Worm (Caenorhabditis elegans) whole organism, L4 larva: ENCODE results near the gene F42A6.1.
"Not testable (repeated sequence)": the region's sequence is repeated elsewhere in the genome, so short reads cannot be mapped to it uniquely, and the experiment has no call there.

Experiments used
- F37D6.2 ChIP-seq: sonication (generic microtip); optimal IDR thresholded peaks from 2 replicates; lab custom pipeline; 2016; ENCODE audit warnings: mild to moderate bottlenecking, missing genetic modification characterization, missing compliant biosample characterization
- T26A8.4 ChIP-seq: fragments of 200-800 bp; sonication (Bioruptor generic); IDR thresholded peaks from 2 replicates; pipeline ENCODE4 v1.3.6; 2022; ENCODE audit warnings: missing genetic modification characterization, missing compliant biosample characterization
- Y48G9A.11 ChIP-seq: fragments of 200-800 bp; sonication (Bioruptor generic); IDR thresholded peaks from 2 replicates; pipeline ENCODE4 v1.3.6; 2022; ENCODE audit warnings: missing genetic modification reagents, missing genetic modification characterization, missing compliant biosample characterization
- arid-1 ChIP-seq: fragments of 200-800 bp; sonication (Bioruptor generic); conservative IDR thresholded peaks from 2 replicates; pipeline ENCODE4 v1.3.6; 2022; ENCODE audit warnings: missing genetic modification reagents, missing genetic modification characterization, missing compliant biosample characterization
- ceh-20 ChIP-seq: fragments of 200-800 bp; sonication (Bioruptor generic); IDR thresholded peaks from 2 replicates; pipeline ENCODE4 v1.3.6; 2022; ENCODE audit warnings: missing genetic modification reagents, missing genetic modification characterization, missing compliant biosample characterization
- ceh-44 ChIP-seq: fragments of 200-800 bp; sonication (Bioruptor generic); IDR thresholded peaks from 2 replicates; pipeline ENCODE4 v1.3.6; 2022; ENCODE audit warnings: missing genetic modification reagents, missing genetic modification characterization, missing compliant biosample characterization
- dmd-6 ChIP-seq: fragments of 200-800 bp; sonication (Bioruptor generic); IDR thresholded peaks from 2 replicates; pipeline ENCODE4 v1.3.6; 2022; ENCODE audit warnings: missing genetic modification reagents, missing genetic modification characterization, missing compliant biosample characterization
- dmd-9 ChIP-seq: fragments of 200-800 bp; sonication (Bioruptor generic); IDR thresholded peaks from 2 replicates; pipeline ENCODE4 v1.3.6; 2022; ENCODE audit warnings: missing genetic modification reagents, missing genetic modification characterization, missing compliant biosample characterization
- dpl-1 ChIP-seq: fragments of 150-350 bp; optimal IDR thresholded peaks from 2 replicates; lab custom pipeline; 2014; ENCODE audit warnings: missing biosample characterization, missing genetic modification reagents, missing genetic modification characterization
- egl-43 ChIP-seq: fragments of 200-800 bp; sonication (Bioruptor generic); IDR thresholded peaks from 2 replicates; pipeline ENCODE4 v1.3.6; 2022; ENCODE audit warnings: missing genetic modification reagents, missing genetic modification characterization, missing compliant biosample characterization
- hlh-11 ChIP-seq: fragments of 200-800 bp; sonication (Bioruptor generic); optimal IDR thresholded peaks from 2 replicates; lab custom pipeline; 2018; ENCODE audit warnings: mild to moderate bottlenecking, missing genetic modification characterization, missing compliant biosample characterization
- hmg-1.1 ChIP-seq: fragments of 200-800 bp; sonication (Bioruptor generic); IDR thresholded peaks from 2 replicates; pipeline ENCODE4 v1.3.6; 2022; ENCODE audit warnings: missing genetic modification reagents, missing genetic modification characterization, missing compliant biosample characterization
- lin-1 ChIP-seq: fragments of 200-800 bp; sonication (Bioruptor generic); IDR thresholded peaks from 2 replicates; pipeline ENCODE4 v1.3.6; 2022; ENCODE audit warnings: missing genetic modification reagents, missing genetic modification characterization, missing compliant biosample characterization
- lin-13 ChIP-seq: fragments of 150-350 bp; optimal IDR thresholded peaks from 2 replicates; lab custom pipeline; 2014; ENCODE audit warnings: missing biosample characterization, missing genetic modification reagents, missing genetic modification characterization
- lin-29 ChIP-seq: fragments of 200-800 bp; sonication (Bioruptor generic); IDR thresholded peaks from 2 replicates; pipeline ENCODE4 v1.3.6; 2022; ENCODE audit warnings: missing genetic modification reagents, missing genetic modification characterization, missing compliant biosample characterization
- lin-38 ChIP-seq: fragments of 200-800 bp; sonication (Bioruptor generic); IDR thresholded peaks from 2 replicates; pipeline ENCODE4 v1.3.6; 2022; ENCODE audit warnings: missing genetic modification reagents, missing genetic modification characterization, missing compliant biosample characterization
- lsy-2 ChIP-seq, 2 experiments: fragments of 150-350 bp in 1 of 2; sonication (generic microtip) in 1 of 2; optimal IDR thresholded peaks; 2 replicates each; lab custom pipeline; 2014 to 2017; ENCODE audit warnings: missing biosample characterization in 2 of 2, missing genetic modification characterization in 2 of 2
- madf-9 ChIP-seq: fragments of 200-800 bp; sonication (Bioruptor generic); conservative IDR thresholded peaks from 2 replicates; pipeline ENCODE4 v1.3.6; 2022; ENCODE audit warnings: missing genetic modification reagents, missing genetic modification characterization, missing compliant biosample characterization
- mdt-29 ChIP-seq: fragments of 200-800 bp; sonication (Bioruptor generic); IDR thresholded peaks from 2 replicates; pipeline ENCODE4 v1.3.6; 2022; ENCODE audit warnings: missing genetic modification reagents, missing genetic modification characterization, missing compliant biosample characterization
- mxl-2 ChIP-seq: fragments of 200-800 bp; sonication (Bioruptor generic); conservative IDR thresholded peaks from 2 replicates; pipeline ENCODE4 v1.3.6; 2022; ENCODE audit warnings: missing genetic modification reagents, missing genetic modification characterization, missing compliant biosample characterization
- mxl-3 ChIP-seq: fragments of 200-800 bp; sonication (Bioruptor generic); optimal IDR thresholded peaks from 2 replicates; lab custom pipeline; 2018; ENCODE audit warnings: mild to moderate bottlenecking, missing genetic modification characterization, missing compliant biosample characterization
- nhr-102 ChIP-seq: sonication (generic microtip); optimal IDR thresholded peaks from 2 replicates; lab custom pipeline; 2016; ENCODE audit warnings: mild to moderate bottlenecking, missing genetic modification characterization, moderate library complexity, missing compliant biosample characterization
- nhr-42 ChIP-seq: fragments of 200-800 bp; sonication (Bioruptor generic); IDR thresholded peaks from 2 replicates; pipeline ENCODE4 v1.3.6; 2022; ENCODE audit warnings: missing genetic modification characterization, missing compliant biosample characterization
- nhr-48 ChIP-seq: sonication (generic microtip); optimal IDR thresholded peaks from 2 replicates; lab custom pipeline; 2016; ENCODE audit warnings: mild to moderate bottlenecking, missing genetic modification characterization, missing compliant biosample characterization
- pha-4 ChIP-seq, 2 experiments: fragments of 150-350 bp in 1 of 2; fragments of 200-800 bp in 1 of 2; sonication (Bioruptor generic) in 1 of 2; IDR thresholded peaks in 1 of 2; optimal IDR thresholded peaks in 1 of 2; 2 replicates each; pipeline versions ENCODE4 v1.3.6 to Lab custom; 2014 to 2022; ENCODE audit warnings: missing genetic modification characterization in 2 of 2, missing genetic modification reagents in 2 of 2, missing biosample characterization in 1 of 2, missing compliant biosample characterization in 1 of 2
- php-3 ChIP-seq: fragments of 200-800 bp; sonication (Bioruptor generic); IDR thresholded peaks from 2 replicates; pipeline ENCODE4 v1.3.6; 2022; ENCODE audit warnings: missing genetic modification reagents, missing genetic modification characterization, missing compliant biosample characterization
- set-16 ChIP-seq: fragments of 200-800 bp; sonication (Bioruptor generic); IDR thresholded peaks from 2 replicates; pipeline ENCODE4 v1.3.6; 2022; ENCODE audit warnings: missing genetic modification reagents, missing genetic modification characterization, missing compliant biosample characterization
- spr-1 ChIP-seq: sonication (generic microtip); optimal IDR thresholded peaks from 2 replicates; lab custom pipeline; 2016; ENCODE audit warnings: mild to moderate bottlenecking, missing genetic modification characterization, missing compliant biosample characterization
- spr-3 ChIP-seq: fragments of 200-800 bp; sonication (Bioruptor generic); optimal IDR thresholded peaks from 2 replicates; lab custom pipeline; 2018; ENCODE audit warnings: mild to moderate bottlenecking, missing genetic modification characterization, missing compliant biosample characterization
- tra-1 ChIP-seq: fragments of 200-800 bp; sonication (Bioruptor generic); IDR thresholded peaks from 2 replicates; pipeline ENCODE4 v1.3.6; 2022; ENCODE audit warnings: missing genetic modification reagents, missing genetic modification characterization, missing compliant biosample characterization
- unc-130 ChIP-seq: sonication (generic microtip); optimal IDR thresholded peaks from 2 replicates; lab custom pipeline; 2016; ENCODE audit warnings: missing genetic modification reagents, missing genetic modification characterization, missing compliant biosample characterization
- vab-7 ChIP-seq: fragments of 200-800 bp; sonication (Bioruptor generic); IDR thresholded peaks from 2 replicates; pipeline ENCODE4 v1.3.6; 2022; ENCODE audit warnings: missing genetic modification reagents, missing genetic modification characterization, missing compliant biosample characterization
- zfp-2 ChIP-seq: sonication (generic microtip); optimal IDR thresholded peaks from 2 replicates; lab custom pipeline; 2016; ENCODE audit warnings: mild to moderate bottlenecking, missing genetic modification characterization, missing compliant biosample characterization
- zfp-3 ChIP-seq: fragments of 200-800 bp; sonication (Bioruptor generic); conservative IDR thresholded peaks from 2 replicates; pipeline ENCODE4 v1.3.6; 2022; ENCODE audit warnings: missing genetic modification reagents, missing genetic modification characterization, missing compliant biosample characterization

The F42A6.1 gene

DNA sequence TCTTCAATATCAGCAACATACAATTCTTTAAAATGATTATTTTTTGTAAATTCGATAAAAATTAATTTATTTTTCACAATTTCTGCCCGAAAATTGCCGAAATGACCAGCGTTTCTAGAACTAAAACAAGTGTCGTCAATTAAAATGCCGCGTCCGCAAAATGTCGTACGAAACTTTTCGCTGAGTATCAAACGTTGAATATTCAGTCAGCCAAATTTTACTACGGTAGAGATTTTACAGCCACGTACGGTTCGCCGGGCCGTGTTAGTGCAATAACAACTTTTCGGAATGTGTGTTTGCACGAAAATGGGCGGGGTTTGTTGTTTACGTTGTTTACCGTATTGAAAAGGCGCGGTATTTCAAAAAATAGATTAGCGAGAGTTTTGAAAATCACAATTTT, 41.5 kb upstream of the F42A6.1 start (continued):
- TF ChIP-seq dmd-9 = peak; percentile 97
- TF ChIP-seq T26A8.4 (GFP tag; lab: Robert Waterston, UW) = peak; percentile 98
- peak; percentile 77 for TF ChIP-seq vab-7
- TF ChIP-seq pha-4 (GFP tag; IDR thresholded peaks at IDR 0.05; lab: Robert Waterston, UW) = peak; percentile 96; the same call in 1 of the 2 replicates
- not testable (repeated sequence) for TF ChIP-seq pha-4 (tag; optimal IDR thresholded peaks at IDR 0.05; lab: Kevin White, UChicago)
- peak; percentile 63 for TF ChIP-seq nhr-48
- 0 out of 2 replicates have a peak, but pooled peaks have one; percentile 47 for TF ChIP-seq mxl-2 (GFP tag; lab: Robert Waterston, UW)
- peak; percentile 66 for TF ChIP-seq spr-1
- TF ChIP-seq php-3 (GFP tag; lab: Robert Waterston, UW) = peak; percentile 96
- peak; percentile 96 for TF ChIP-seq mdt-29
- TF ChIP-seq spr-3 (GFP tag; lab: Kevin White, UChicago) = peak; percentile 54
- TF ChIP-seq ceh-20 = peak; percentile 96
- TF ChIP-seq arid-1 (GFP tag; lab: Robert Waterston, UW) = peak; percentile 84
- TF ChIP-seq dpl-1 (GFP tag; lab: Kevin White, UChicago) = peak; percentile 56
- peak; percentile 72 for TF ChIP-seq zfp-2 (tag; lab: Kevin White, UChicago)
- TF ChIP-seq madf-9 = peak; percentile 82
- TF ChIP-seq zfp-3 (GFP tag; lab: Robert Waterston, UW) = peak; percentile 98
- TF ChIP-seq unc-130 (GFP tag; lab: Kevin White, UChicago) = peak; percentile 51
- TF ChIP-seq lin-29 (GFP tag; lab: Robert Waterston, UW) = peak; percentile 96
- TF ChIP-seq mxl-3 (GFP tag; lab: Kevin White, UChicago) = peak; percentile 45
- TF ChIP-seq egl-43 (GFP tag; lab: Robert Waterston, UW) = peak; percentile 89
- TF ChIP-seq hlh-11 = peak; percentile 69
- peak; percentile 98 for TF ChIP-seq nhr-42 (GFP tag; lab: Robert Waterston, UW)
- TF ChIP-seq F37D6.2 (tag; lab: Kevin White, UChicago) = peak; percentile 67
- peak; percentile 98 for TF ChIP-seq lin-38
- peak; percentile 88 for TF ChIP-seq nhr-102 (tag; lab: Kevin White, UChicago)
- peak; percentile 96 for TF ChIP-seq tra-1 (GFP tag; lab: Robert Waterston, UW)
- TF ChIP-seq hmg-1.1 = peak; percentile 90
- TF ChIP-seq ceh-44 (GFP tag; lab: Robert Waterston, UW) = 0 out of 2 replicates have a peak, but pooled peaks have one; percentile 44
- TF ChIP-seq Y48G9A.11 (GFP tag; lab: Robert Waterston, UW) = peak; percentile 94
- TF ChIP-seq lin-1 (GFP tag; lab: Robert Waterston, UW) = peak; percentile 93

DNA sequence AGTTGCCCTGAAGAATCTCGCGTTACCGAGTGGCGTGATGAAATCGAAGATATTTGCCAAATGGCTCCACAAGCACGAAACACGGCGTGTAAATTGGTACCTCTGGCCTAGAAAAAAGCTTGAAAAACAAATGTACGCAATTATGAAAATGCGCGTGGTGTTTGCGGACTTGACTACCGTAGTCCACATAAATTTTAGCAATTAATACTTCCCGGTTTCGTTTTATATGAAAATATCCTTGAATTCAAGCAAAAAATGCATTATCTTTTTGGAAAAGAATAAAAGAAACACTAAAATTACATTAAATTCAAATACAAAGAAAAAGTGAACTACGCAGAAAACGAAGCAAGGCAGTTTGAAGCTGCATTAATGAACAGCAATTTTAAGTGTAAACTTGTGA, 40.8 kb upstream of the F42A6.1 start:
- TF ChIP-seq lsy-2 (tag; optimal IDR thresholded peaks at IDR 0.05; lab: Kevin White, UChicago) = peak in 1 of 2 experiments; percentile 58

DNA sequence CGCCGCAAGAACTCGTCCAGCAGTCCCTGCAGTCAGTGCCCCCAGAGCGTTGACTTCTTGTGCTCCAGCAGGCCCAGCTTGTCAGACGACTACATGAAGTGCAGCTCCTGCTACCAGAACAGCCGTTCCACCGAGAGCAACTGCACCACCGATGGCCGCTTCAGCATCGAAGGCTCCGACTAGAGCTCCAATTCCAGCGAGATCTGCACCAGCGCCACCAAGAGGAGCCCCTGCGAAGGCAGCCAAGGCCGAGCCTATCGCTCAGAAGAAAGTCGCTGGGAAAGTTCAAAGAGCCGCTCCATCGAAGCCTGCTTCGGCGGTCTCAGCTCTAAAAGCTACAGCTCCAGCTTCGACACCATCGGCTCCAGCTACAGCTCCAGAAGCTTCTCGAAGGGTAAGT, 34.1 kb upstream of the F42A6.1 start:
- TF ChIP-seq set-16 = peak; percentile 93

DNA sequence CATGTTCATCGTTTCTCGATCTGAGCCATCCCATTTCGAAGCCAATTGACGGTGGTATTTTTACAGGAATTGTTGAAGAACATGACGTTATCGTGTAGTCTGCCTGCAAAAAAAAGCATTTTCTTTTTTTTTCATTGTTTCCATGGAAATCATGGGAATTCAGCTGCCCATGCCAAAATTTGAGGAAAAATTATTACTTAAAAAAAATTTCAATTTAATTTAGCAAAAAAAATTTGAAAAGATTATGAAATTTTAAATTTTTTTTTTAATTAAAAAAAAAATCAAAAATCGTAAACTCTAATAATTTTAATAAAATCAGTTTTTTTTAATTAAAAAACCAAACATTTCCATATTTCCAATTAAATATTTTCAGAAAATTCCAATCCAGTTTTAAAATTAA, 23.1 kb upstream of the F42A6.1 start, which contains the start of gene F42A6.5:
Gene F42A6.5, minus strand, starts transcription at position 101 of the 400 bp plus-strand sequence.
- not testable (repeated sequence) for TF ChIP-seq dmd-9; lin-13 (GFP tag; lab: Kevin White, UChicago); dmd-6 (GFP tag; lab: Robert Waterston, UW)
